Fruit fly (Drosophila melanogaster) whole organism, adult: Measurements from ENCODE around the gene CG11155.

ENCODE experiments used
- CG12768 ChIP-seq: fragments of 200-800 bp; sonication (Bioruptor generic); optimal IDR thresholded peaks from 2 replicates; lab custom pipeline; 2017; ENCODE audit warnings: missing biosample characterization, missing genetic modification characterization, mild to moderate bottlenecking, moderate library complexity, missing genetic modification reagents
- CG1620 ChIP-seq: fragments of 200-800 bp; sonication (Bioruptor generic); optimal IDR thresholded peaks from 2 replicates; lab custom pipeline; 2016; ENCODE audit warnings: missing biosample characterization, missing genetic modification characterization
- CG33017 ChIP-seq: fragments of 200-800 bp; sonication (Bioruptor generic); optimal IDR thresholded peaks from 2 replicates; lab custom pipeline; 2018; ENCODE audit warnings: missing biosample characterization, mild to moderate bottlenecking, missing genetic modification characterization, moderate library complexity
- CG5204 ChIP-seq: fragments of 200-800 bp; sonication (Bioruptor generic); optimal IDR thresholded peaks from 2 replicates; lab custom pipeline; 2016; ENCODE audit warnings: missing biosample characterization, missing genetic modification characterization
- Clk ChIP-seq: fragments of 200-800 bp; sonication (Bioruptor generic); optimal IDR thresholded peaks from 2 replicates; lab custom pipeline; 2017; ENCODE audit warnings: missing biosample characterization, missing genetic modification characterization
- Crg-1 ChIP-seq: fragments of 200-800 bp; sonication (Bioruptor generic); optimal IDR thresholded peaks from 2 replicates; lab custom pipeline; 2016; ENCODE audit warnings: missing biosample characterization, missing genetic modification characterization
- Hr96 ChIP-seq: fragments of 200-800 bp; sonication (Bioruptor generic); optimal IDR thresholded peaks from 2 replicates; lab custom pipeline; 2016; ENCODE audit warnings: missing biosample characterization, missing genetic modification characterization
- Mnt ChIP-seq: fragments of 200-800 bp; sonication (Bioruptor generic); optimal IDR thresholded peaks from 2 replicates; lab custom pipeline; 2016; ENCODE audit warnings: missing biosample characterization, mild to moderate bottlenecking, missing genetic modification characterization
- bab1 ChIP-seq: fragments of 200-800 bp; sonication (Bioruptor generic); optimal IDR thresholded peaks from 3 replicates; lab custom pipeline; 2019; ENCODE audit warnings: missing biosample characterization, mild to moderate bottlenecking, missing genetic modification characterization, moderate library complexity
- cic ChIP-seq: fragments of 200-800 bp; sonication (Bioruptor generic); optimal IDR thresholded peaks from 2 replicates; lab custom pipeline; 2017; ENCODE audit warnings: missing biosample characterization, mild to moderate bottlenecking, missing genetic modification characterization, moderate library complexity
- kay ChIP-seq: fragments of 200-800 bp; sonication (Bioruptor generic); peaks from one replicate; lab custom pipeline; 2016; ENCODE audit warnings: missing biosample characterization, missing genetic modification characterization, borderline replicate concordance
- ovo ChIP-seq: fragments of 200-800 bp; sonication (Bioruptor generic); optimal IDR thresholded peaks from 2 replicates; lab custom pipeline; 2016; ENCODE audit warnings: missing biosample characterization, missing genetic modification characterization
- tj ChIP-seq: fragments of 200-800 bp; sonication (Bioruptor generic); optimal IDR thresholded peaks from 3 replicates; lab custom pipeline; 2017; ENCODE audit warnings: missing biosample characterization, mild to moderate bottlenecking, missing genetic modification characterization, moderate library complexity

DNA sequence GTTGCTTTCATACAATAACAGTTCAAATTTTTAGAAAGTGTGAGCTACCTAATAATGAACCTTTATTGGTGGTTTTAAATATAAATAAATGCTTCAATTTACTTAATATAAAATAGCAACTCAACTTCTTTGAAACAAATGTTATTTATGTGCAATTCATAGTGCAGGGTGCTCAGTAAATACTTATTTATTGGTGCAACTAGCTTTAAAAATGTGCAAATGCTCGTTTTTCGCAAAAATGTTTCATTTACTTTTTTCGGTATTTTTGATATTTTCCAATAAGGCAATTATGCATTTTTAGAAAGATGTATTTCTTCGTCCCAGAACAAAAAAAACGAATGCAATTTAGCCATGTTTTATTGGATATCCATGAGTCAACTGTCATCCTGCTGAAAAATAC is 18.3 kb downstream of the CG11155 start:
- no peak for TF ChIP-seq CG12768 (GFP tag; lab: Kevin White, UChicago)
- no peak for TF ChIP-seq CG33017
- no peak for TF ChIP-seq Mnt
- TF ChIP-seq CG1620 (GFP tag; lab: Kevin White, UChicago) = no peak
- no peak for TF ChIP-seq Clk
- TF ChIP-seq kay (GFP tag; lab: Kevin White, UChicago) = no peak
- TF ChIP-seq CG5204 = no peak
- no peak for TF ChIP-seq ovo
- no peak for TF ChIP-seq Hr96
- no peak for TF ChIP-seq cic
- no peak for TF ChIP-seq tj
- no peak for TF ChIP-seq Crg-1 (GFP tag; lab: Kevin White, UChicago)
- no peak for TF ChIP-seq bab1
